Fruit fly (Drosophila melanogaster): Measurements from ENCODE around the gene Sgs7.
A peak's percentile ranks its signal among the peaks of the same experiment; 100 is the strongest.

The Sgs7 gene

dm6 chr3L:11552996-11553671 is 43.5 kb downstream of the Sgs7 start (continued):
- TF ChIP-seq Trl (optimal IDR thresholded peaks at IDR 0.05) (peak; percentile 99 to 100), Trl (GFP tag; optimal IDR thresholded peaks at IDR 0.05) (peak; percentile 78), cwo (GFP tag; optimal IDR thresholded peaks at IDR 0.05) (peak; percentile 43)

- TF ChIP-seq Max (GFP tag; optimal IDR thresholded peaks at IDR 0.05) (no peak), CG4424 (GFP tag; optimal IDR thresholded peaks at IDR 0.05) (peak; percentile 98)
Observed at dm6 chr3L:11553672-11554068, 44.0 kb downstream of the Sgs7 start.

dm6 chr3L:11554338-11554737 is 44.7 kb downstream of the Sgs7 start:
- TF ChIP-seq CoRest (tag; optimal IDR thresholded peaks at IDR 0.05) (peak; percentile 85), CG4424 (GFP tag; optimal IDR thresholded peaks at IDR 0.05) (peak; percentile 80), phol (tag; optimal IDR thresholded peaks at IDR 0.05) (peak; percentile 91), al (GFP tag; IDR thresholded peaks at IDR 0.05) (no peak), CG11723 (GFP tag; optimal IDR thresholded peaks at IDR 0.05) (peak; percentile 70), eve (GFP tag; optimal IDR thresholded peaks at IDR 0.05) (peak in 1 of 2 experiments; percentile 87), wor (GFP tag; IDR thresholded peaks at IDR 0.05) (no peak), zfh2 (GFP tag; optimal IDR thresholded peaks at IDR 0.05) (no peak), nerfin-1 (tag; optimal IDR thresholded peaks at IDR 0.05) (peak; percentile 79), Ets97D (GFP tag; optimal IDR thresholded peaks at IDR 0.05) (peak; percentile 33), CG12769 (tag; optimal IDR thresholded peaks at IDR 0.05) (peak; percentile 46), CG7745 (tag; optimal IDR thresholded peaks at IDR 0.05) (peak; percentile 65), onecut (GFP tag; IDR thresholded peaks at IDR 0.05) (peak; percentile 79), Dip2 (GFP tag; IDR thresholded peaks at IDR 0.05) (no peak), ssp (GFP tag; IDR thresholded peaks at IDR 0.05) (peak; percentile 62), Doc3 (GFP tag; IDR thresholded peaks at IDR 0.05; ENCODE audit: partially characterized antibody) (no peak), CG5180 (GFP tag; optimal IDR thresholded peaks at IDR 0.05) (peak; percentile 56), Camta (GFP tag; optimal IDR thresholded peaks at IDR 0.05) (peak; percentile 82), CG2202 (tag; optimal IDR thresholded peaks at IDR 0.05) (peak; percentile 93), CG15073 (GFP tag; optimal IDR thresholded peaks at IDR 0.05) (no peak), CG14860 (GFP tag; IDR thresholded peaks at IDR 0.05; ENCODE audit: partially characterized antibody) (no peak), HmgZ (tag; optimal IDR thresholded peaks at IDR 0.05) (peak; percentile 25), CG2678 (tag; optimal IDR thresholded peaks at IDR 0.05) (peak; percentile 82), mld (GFP tag; IDR thresholded peaks at IDR 0.05; ENCODE audit: partially characterized antibody) (no peak), lov (optimal IDR thresholded peaks at IDR 0.05) (no peak), lov (GFP tag; IDR thresholded peaks at IDR 0.05) (peak; percentile 92), trem (tag; optimal IDR thresholded peaks at IDR 0.05) (peak; percentile 93), br (optimal IDR thresholded peaks at IDR 0.05) (no peak), CG7963 (GFP tag; IDR thresholded peaks at IDR 0.05; ENCODE audit: partially characterized antibody) (no peak), CG7928 (GFP tag; optimal IDR thresholded peaks at IDR 0.05) (peak; percentile 10), B-H2 (GFP tag; optimal IDR thresholded peaks at IDR 0.05) (no peak), CG10565 (GFP tag; optimal IDR thresholded peaks at IDR 0.05) (peak; percentile 64), pita (GFP tag; optimal IDR thresholded peaks at IDR 0.05) (no peak), Fer2 (tag; optimal IDR thresholded peaks at IDR 0.05) (no peak), sd (tag; optimal IDR thresholded peaks at IDR 0.05) (no peak), lilli (GFP tag; optimal IDR thresholded peaks at IDR 0.05) (peak; percentile 77), CG7357 (GFP tag; IDR thresholded peaks at IDR 0.05) (peak; percentile 67; the same call in 2 of the 3 replicates), E2f1 (GFP tag; IDR thresholded peaks at IDR 0.05) (peak; percentile 76), Lim3 (GFP tag; IDR thresholded peaks at IDR 0.05) (no peak), gsb-n (tag; optimal IDR thresholded peaks at IDR 0.05) (peak; percentile 91), cwo (GFP tag; optimal IDR thresholded peaks at IDR 0.05) (peak; percentile 1), CG42726 (GFP tag; IDR thresholded peaks at IDR 0.05; ENCODE audit: partially characterized antibody) (no peak), Myb (GFP tag; optimal IDR thresholded peaks at IDR 0.05) (peak; percentile 32)
